Worm (Caenorhabditis elegans): ENCODE results near the gene arf-5.

DNA sequence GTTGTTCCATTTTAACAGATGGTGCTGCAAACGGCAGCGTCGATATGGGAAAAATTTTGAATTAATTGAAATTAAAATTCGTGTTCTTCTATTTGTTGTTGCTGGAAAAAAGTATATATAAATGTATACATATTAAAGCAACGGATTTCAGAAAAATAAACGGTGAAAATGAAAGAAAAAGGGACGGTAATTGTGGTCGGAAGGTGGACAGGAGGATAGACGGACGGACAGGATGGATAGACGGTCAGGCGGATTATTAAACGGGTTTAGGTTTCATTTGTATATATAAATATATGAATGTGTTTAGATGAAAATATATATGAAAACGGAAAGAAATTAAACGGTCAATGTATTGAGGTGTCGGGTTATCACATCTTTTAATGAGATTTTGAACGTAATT, 47.1 kb downstream of the arf-5 start, which contains the start of gene nhr-31:
- TF ChIP-seq snpc-4 (tag; optimal IDR thresholded peaks at IDR 0.05) (no peak), aly-2 (tag; optimal IDR thresholded peaks at IDR 0.05) (no peak), nhr-25 (tag; optimal IDR thresholded peaks at IDR 0.05) (no peak), R02D3.7 (tag; optimal IDR thresholded peaks at IDR 0.05) (no peak), fkh-10 (GFP tag; optimal IDR thresholded peaks at IDR 0.05) (no peak), jun-1 (tag; optimal IDR thresholded peaks at IDR 0.05) (no peak), lin-39 (tag; optimal IDR thresholded peaks at IDR 0.05) (no peak), fos-1 (tag; optimal IDR thresholded peaks at IDR 0.05) (no peak), egl-27 (tag; optimal IDR thresholded peaks at IDR 0.05) (no peak), nhr-12 (tag; optimal IDR thresholded peaks at IDR 0.05) (no peak), ztf-11 (tag; optimal IDR thresholded peaks at IDR 0.05) (no peak), fkh-2 (tag; optimal IDR thresholded peaks at IDR 0.05) (no peak)
